Worm (Caenorhabditis elegans) whole organism, L3 larva: ENCODE measurements around the gene arrd-4.

Experiments
- fkh-2 ChIP-seq: fragments of 150-350 bp; optimal IDR thresholded peaks from 2 replicates; lab custom pipeline; 2014; ENCODE audit warnings: missing biosample characterization, missing genetic modification reagents, missing genetic modification characterization
- jun-1 ChIP-seq: fragments of 150-350 bp; optimal IDR thresholded peaks from 2 replicates; lab custom pipeline; 2014; ENCODE audit warnings: missing biosample characterization, missing genetic modification reagents, missing genetic modification characterization
- nfya-1 ChIP-seq: sonication (generic microtip); optimal IDR thresholded peaks from 2 replicates; lab custom pipeline; 2017; ENCODE audit warnings: missing genetic modification characterization, mild to moderate bottlenecking, missing compliant biosample characterization, antibody characterized with exemption, moderate library complexity; ENCODE audit not compliant: insufficient read depth
- unc-39 ChIP-seq: sonication (generic microtip); optimal IDR thresholded peaks from 4 replicates; lab custom pipeline; 2017; ENCODE audit warnings: missing biosample characterization, missing genetic modification characterization
- zag-1 ChIP-seq: fragments of 150-350 bp; optimal IDR thresholded peaks from 2 replicates; lab custom pipeline; 2014; ENCODE audit warnings: missing biosample characterization, missing genetic modification characterization

DNA sequence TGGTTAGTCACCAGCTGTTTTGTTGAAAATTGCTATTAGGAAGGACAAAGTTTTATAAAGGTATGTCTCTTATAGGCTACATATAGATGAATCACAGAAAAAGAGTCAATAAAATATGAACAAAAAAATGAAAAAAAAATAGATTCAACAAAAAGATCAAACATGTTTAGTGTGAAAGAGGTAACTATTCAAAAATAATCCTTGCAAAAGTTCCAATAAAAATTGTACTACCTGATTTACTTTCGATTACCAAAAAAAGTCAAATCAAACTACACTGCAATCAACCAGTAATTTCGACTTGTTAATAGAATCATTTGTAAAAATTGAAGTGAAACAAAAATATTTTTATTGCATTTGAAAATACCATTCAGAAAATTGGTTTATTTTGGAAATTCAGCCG is 12.8 kb upstream of the arrd-4 start, which contains the start of gene ZK938.10:
- TF ChIP-seq fkh-2 (tag; lab: Kevin White, UChicago) = no peak
- TF ChIP-seq jun-1 = no peak
- no peak for TF ChIP-seq nfya-1 (tag; lab: Kevin White, UChicago)
- no peak for TF ChIP-seq unc-39
- no peak for TF ChIP-seq zag-1
